Fruit fly (Drosophila melanogaster) whole organism, embryonic: ENCODE results near the gene yrt.

Experiments used
- Atf6 ChIP-seq: fragments of 200-800 bp; sonication (Bioruptor generic); IDR thresholded peaks from 2 replicates; pipeline ENCODE4 v1.3.6; 2022; ENCODE audit warnings: missing biosample characterization, missing genetic modification characterization
- CG10267 ChIP-seq: fragments of 200-800 bp; sonication (Bioruptor generic); optimal IDR thresholded peaks from 2 replicates; lab custom pipeline; 2018; ENCODE audit warnings: missing biosample characterization, mild to moderate bottlenecking, missing genetic modification characterization, moderate library complexity
- CG10321 ChIP-seq: fragments of 200-800 bp; sonication (Bioruptor generic); IDR thresholded peaks from 2 replicates; pipeline ENCODE4 v1.3.6; 2022; ENCODE audit warnings: missing biosample characterization, missing genetic modification characterization
- CG10654 ChIP-seq: fragments of 200-800 bp; sonication (Bioruptor generic); optimal IDR thresholded peaks from 2 replicates; lab custom pipeline; 2016; ENCODE audit warnings: missing biosample characterization, missing genetic modification characterization
- CG12659 ChIP-seq: fragments of 200-800 bp; sonication (Bioruptor generic); optimal IDR thresholded peaks from 3 replicates; lab custom pipeline; 2017; ENCODE audit warnings: mild to moderate bottlenecking, missing biosample characterization, missing genetic modification reagents, missing genetic modification characterization
- CG12769 ChIP-seq: fragments of 200-800 bp; sonication (Bioruptor generic); optimal IDR thresholded peaks from 2 replicates; lab custom pipeline; 2019; ENCODE audit warnings: missing biosample characterization, mild to moderate bottlenecking, missing genetic modification characterization, moderate library complexity
- CG1602 ChIP-seq: fragments of 200-800 bp; sonication (Bioruptor generic); optimal IDR thresholded peaks from 3 replicates; lab custom pipeline; 2016; ENCODE audit warnings: missing biosample characterization, missing genetic modification characterization
- CG1603 ChIP-seq: fragments of 200-800 bp; sonication (Bioruptor generic); optimal IDR thresholded peaks from 2 replicates; lab custom pipeline; 2019; ENCODE audit warnings: missing biosample characterization, mild to moderate bottlenecking, missing genetic modification characterization, moderate library complexity
- CG1647 ChIP-seq: fragments of 200-800 bp; sonication (Bioruptor generic); optimal IDR thresholded peaks from 3 replicates; lab custom pipeline; 2016; ENCODE audit warnings: missing biosample characterization, missing genetic modification characterization
- CG17912 ChIP-seq: fragments of 200-800 bp; sonication (Bioruptor generic); optimal IDR thresholded peaks from 2 replicates; lab custom pipeline; 2018; ENCODE audit warnings: missing biosample characterization, mild to moderate bottlenecking, missing genetic modification characterization
- CG30431 ChIP-seq: fragments of 200-800 bp; sonication (Bioruptor generic); optimal IDR thresholded peaks from 2 replicates; lab custom pipeline; 2017; ENCODE audit warnings: missing biosample characterization, missing genetic modification characterization
- CG4404 ChIP-seq: fragments of 200-800 bp; sonication (Bioruptor generic); IDR thresholded peaks from 2 replicates; pipeline ENCODE4 v1.3.6; 2022; ENCODE audit warnings: missing biosample characterization, missing genetic modification characterization
- CG4424 ChIP-seq: fragments of 200-800 bp; sonication (Bioruptor generic); optimal IDR thresholded peaks from 3 replicates; lab custom pipeline; 2016; ENCODE audit warnings: missing biosample characterization, missing genetic modification characterization
- CG6654 ChIP-seq: fragments of 200-800 bp; sonication (Bioruptor generic); optimal IDR thresholded peaks from 2 replicates; lab custom pipeline; 2017; ENCODE audit warnings: missing biosample characterization, mild to moderate bottlenecking, missing genetic modification characterization
- CG6854 ChIP-seq: fragments of 200-800 bp; sonication (Bioruptor generic); optimal IDR thresholded peaks from 3 replicates; lab custom pipeline; 2017; ENCODE audit warnings: missing biosample characterization, mild to moderate bottlenecking, missing genetic modification characterization
- CG7928 ChIP-seq: fragments of 200-800 bp; sonication (Bioruptor generic); optimal IDR thresholded peaks from 2 replicates; lab custom pipeline; 2017; ENCODE audit warnings: missing biosample characterization, mild to moderate bottlenecking, missing genetic modification characterization
- Camta ChIP-seq: fragments of 200-800 bp; sonication (Bioruptor generic); optimal IDR thresholded peaks from 2 replicates; lab custom pipeline; 2016; ENCODE audit warnings: missing biosample characterization, missing genetic modification characterization
- Dfd ChIP-seq, 2 experiments: fragments of >200 bp; optimal IDR thresholded peaks; 2 replicates each; lab custom pipeline; 2017; ENCODE audit warnings: missing biosample characterization in 2 of 2, missing genetic modification characterization in 2 of 2
- Dref ChIP-seq: fragments of 200-800 bp; sonication (Bioruptor generic); IDR thresholded peaks from 2 replicates; pipeline ENCODE4 v1.3.6; 2022; ENCODE audit warnings: missing biosample characterization, missing genetic modification characterization
- Elba2 ChIP-seq: fragments of 200-800 bp; sonication (Bioruptor generic); optimal IDR thresholded peaks from 3 replicates; lab custom pipeline; 2016; ENCODE audit warnings: missing biosample characterization, missing genetic modification characterization
- GATAe ChIP-seq: fragments of 200-800 bp; sonication (Bioruptor generic); conservative IDR thresholded peaks from 2 replicates; pipeline ENCODE4 v1.3.6; 2022; ENCODE audit warnings: missing biosample characterization, missing genetic modification characterization
- Gug ChIP-seq: fragments of 200-800 bp; sonication (Bioruptor generic); IDR thresholded peaks from 4 replicates; pipeline ENCODE4 v1.3.6; 2022; ENCODE audit warnings: missing biosample characterization, missing genetic modification characterization
- HLHmδ ChIP-seq: fragments of 200-800 bp; sonication (Bioruptor generic); optimal IDR thresholded peaks from 2 replicates; lab custom pipeline; 2018; ENCODE audit warnings: missing biosample characterization, mild to moderate bottlenecking, missing genetic modification characterization, moderate library complexity
- HmgD ChIP-seq: fragments of 200-800 bp; sonication (Bioruptor generic); optimal IDR thresholded peaks from 3 replicates; lab custom pipeline; 2016; ENCODE audit warnings: missing biosample characterization, missing genetic modification characterization
- Lpt ChIP-seq: fragments of >200 bp; optimal IDR thresholded peaks from 2 replicates; lab custom pipeline; 2018; ENCODE audit warnings: missing biosample characterization, missing genetic modification characterization
- MBD-R2 ChIP-seq: fragments of 200-800 bp; sonication (Bioruptor generic); IDR thresholded peaks from 2 replicates; pipeline ENCODE4 v1.3.6; 2022; ENCODE audit warnings: missing biosample characterization, missing genetic modification characterization
- Mad ChIP-seq: fragments of 200-800 bp; sonication (Bioruptor generic); optimal IDR thresholded peaks from 2 replicates; lab custom pipeline; 2016; ENCODE audit warnings: missing biosample characterization, missing genetic modification characterization
- NC2β ChIP-seq: fragments of 200-800 bp; sonication (Bioruptor generic); optimal IDR thresholded peaks from 2 replicates; lab custom pipeline; 2016; ENCODE audit warnings: missing biosample characterization, missing genetic modification characterization
- Neu2 ChIP-seq: fragments of 200-800 bp; sonication (Bioruptor generic); optimal IDR thresholded peaks from 3 replicates; lab custom pipeline; 2016; ENCODE audit warnings: missing biosample characterization, missing genetic modification characterization, borderline replicate concordance
- Opbp ChIP-seq: fragments of 200-800 bp; sonication (Bioruptor generic); IDR thresholded peaks from 3 replicates; pipeline ENCODE4 v1.3.6; 2022; ENCODE audit warnings: missing biosample characterization, missing genetic modification characterization; ENCODE audit not compliant: partially characterized antibody
- Optix ChIP-seq: fragments of 200-800 bp; sonication (Bioruptor generic); IDR thresholded peaks from 3 replicates; pipeline ENCODE4 v1.3.6; 2022; ENCODE audit warnings: missing biosample characterization, missing genetic modification characterization
- Side ChIP-seq: fragments of 200-800 bp; sonication (Bioruptor generic); optimal IDR thresholded peaks from 2 replicates; lab custom pipeline; 2016; ENCODE audit warnings: missing biosample characterization, missing genetic modification characterization
- az2 ChIP-seq: fragments of 200-800 bp; sonication (Bioruptor generic); optimal IDR thresholded peaks from 3 replicates; lab custom pipeline; 2016; ENCODE audit warnings: missing biosample characterization, missing genetic modification characterization
- cg ChIP-seq: fragments of 200-800 bp; sonication (Bioruptor generic); optimal IDR thresholded peaks from 3 replicates; lab custom pipeline; 2019; ENCODE audit warnings: missing biosample characterization, mild to moderate bottlenecking, missing genetic modification characterization, moderate library complexity
- ci ChIP-seq: fragments of 200-800 bp; sonication (Bioruptor generic); IDR thresholded peaks from 3 replicates; pipeline ENCODE4 v1.3.6; 2022; ENCODE audit warnings: missing biosample characterization, missing genetic modification characterization
- cwo ChIP-seq: fragments of 200-800 bp; sonication (Bioruptor generic); optimal IDR thresholded peaks from 3 replicates; lab custom pipeline; 2017; ENCODE audit warnings: missing biosample characterization, missing genetic modification characterization, mild to moderate bottlenecking, moderate library complexity, missing genetic modification reagents
- dati ChIP-seq: fragments of 200-800 bp; sonication (Bioruptor generic); IDR thresholded peaks from 2 replicates; pipeline ENCODE4 v1.3.6; 2022; ENCODE audit warnings: missing biosample characterization, missing genetic modification characterization
- exex ChIP-seq: fragments of 200-800 bp; sonication (Bioruptor generic); optimal IDR thresholded peaks from 4 replicates; lab custom pipeline; 2018; ENCODE audit warnings: missing biosample characterization, mild to moderate bottlenecking, missing genetic modification characterization, moderate library complexity
- fd3F ChIP-seq: fragments of 200-800 bp; sonication (Bioruptor generic); optimal IDR thresholded peaks from 2 replicates; lab custom pipeline; 2018; ENCODE audit warnings: missing biosample characterization, mild to moderate bottlenecking, missing genetic modification characterization, moderate library complexity
- gcm ChIP-seq: fragments of 200-800 bp; sonication (Bioruptor generic); optimal IDR thresholded peaks from 2 replicates; lab custom pipeline; 2019; ENCODE audit warnings: missing biosample characterization, mild to moderate bottlenecking, missing genetic modification characterization, moderate library complexity
- h ChIP-seq: fragments of >200 bp; optimal IDR thresholded peaks from 2 replicates; lab custom pipeline; 2017
- jumu ChIP-seq: fragments of 200-800 bp; sonication (Bioruptor generic); optimal IDR thresholded peaks from 3 replicates; lab custom pipeline; 2016; ENCODE audit warnings: missing biosample characterization, missing genetic modification characterization
- pros ChIP-seq: fragments of 200-800 bp; sonication (Bioruptor generic); optimal IDR thresholded peaks from 3 replicates; lab custom pipeline; 2019; ENCODE audit warnings: missing biosample characterization, mild to moderate bottlenecking, missing genetic modification characterization, moderate library complexity
- ranshi ChIP-seq: fragments of 200-800 bp; sonication (Bioruptor generic); IDR thresholded peaks from 2 replicates; pipeline ENCODE4 v1.3.6; 2022; ENCODE audit warnings: missing biosample characterization, missing genetic modification characterization
- salm ChIP-seq: fragments of 200-800 bp; sonication (Bioruptor generic); optimal IDR thresholded peaks from 2 replicates; lab custom pipeline; 2018; ENCODE audit warnings: missing biosample characterization, mild to moderate bottlenecking, missing genetic modification characterization
- sc ChIP-seq, 3 experiments: fragments of >200 bp in 2 of 3; fragments of 200-800 bp in 1 of 3; sonication (Bioruptor generic) in 1 of 3; optimal IDR thresholded peaks; 2 replicates in 2 of 3; 3 replicates in 1 of 3; lab custom pipeline; 2017; ENCODE audit warnings: mild to moderate bottlenecking in 1 of 3, missing biosample characterization in 1 of 3, missing genetic modification characterization in 1 of 3, missing genetic modification reagents in 1 of 3
- sug ChIP-seq: fragments of 200-800 bp; optimal IDR thresholded peaks from 2 replicates; lab custom pipeline; 2019; ENCODE audit warnings: missing biosample characterization, mild to moderate bottlenecking, missing genetic modification characterization, moderate library complexity
- tgo ChIP-seq: fragments of 200-800 bp; sonication (Bioruptor generic); IDR thresholded peaks from 3 replicates; pipeline ENCODE4 v1.3.6; 2022; ENCODE audit warnings: missing biosample characterization, missing genetic modification characterization
- trh ChIP-seq: fragments of 200-800 bp; sonication (Bioruptor generic); optimal IDR thresholded peaks from 2 replicates; lab custom pipeline; 2016; ENCODE audit warnings: missing biosample characterization, missing genetic modification characterization
- zf30C ChIP-seq: fragments of 200-800 bp; sonication (Bioruptor generic); optimal IDR thresholded peaks from 3 replicates; lab custom pipeline; 2018; ENCODE audit warnings: missing biosample characterization, mild to moderate bottlenecking, missing genetic modification characterization
- zfh2 ChIP-seq: fragments of 200-800 bp; sonication (Bioruptor generic); optimal IDR thresholded peaks from 2 replicates; lab custom pipeline; 2016; ENCODE audit warnings: missing biosample characterization, missing genetic modification characterization

yrt gene

dm6 chr3R:13433623-13434022, 1.2 kb downstream of the yrt start (continued):
- 0 out of 2 replicates have a peak, but pooled peaks have one; percentile 27 for TF ChIP-seq ranshi
- no peak for TF ChIP-seq h
- peak; percentile 64 for TF ChIP-seq CG10654
- peak; percentile 9; the same call in 1 of the 2 replicates for TF ChIP-seq MBD-R2
- TF ChIP-seq zfh2 = peak; percentile 31
- TF ChIP-seq dati = no peak; the same call in 1 of the 2 replicates
- peak; percentile 91 for TF ChIP-seq ci
- TF ChIP-seq CG17912 (GFP tag; lab: Kevin White, UChicago) = no peak
- no peak for TF ChIP-seq pros
- no peak for TF ChIP-seq Opbp (GFP tag; lab: Robert Waterston, UW)
- TF ChIP-seq CG10321 (GFP tag; lab: Robert Waterston, UW) = peak; percentile 62; the same call in 1 of the 2 replicates
- peak; percentile 3 for TF ChIP-seq NC2β
- no peak for TF ChIP-seq Elba2
- peak; percentile 62 for TF ChIP-seq CG30431 (GFP tag; lab: Kevin White, UChicago)
- no peak for TF ChIP-seq Dfd (GFP tag; optimal IDR thresholded peaks at IDR 0.05; lab: Kevin White, UChicago)
- TF ChIP-seq sug (tag; lab: Kevin White, UChicago) = peak; percentile 67
- TF ChIP-seq Side (GFP tag; lab: Kevin White, UChicago) = peak; percentile 44
- TF ChIP-seq HLHmδ (GFP tag; lab: Kevin White, UChicago) = no peak
- TF ChIP-seq Atf6 (GFP tag; lab: Robert Waterston, UW) = peak; percentile 85
- peak; percentile 89 for TF ChIP-seq gcm (GFP tag; lab: Kevin White, UChicago)
- peak; percentile 91 for TF ChIP-seq fd3F (GFP tag; lab: Kevin White, UChicago)
- TF ChIP-seq trh (GFP tag; lab: Kevin White, UChicago) = peak; percentile 60
- TF ChIP-seq CG12769 (tag; lab: Kevin White, UChicago) = peak; percentile 82
- TF ChIP-seq tgo = peak; percentile 66; the same call in 2 of the 3 replicates
- TF ChIP-seq Gug (GFP tag; lab: Robert Waterston, UW) = no peak
- no peak for TF ChIP-seq Optix
- TF ChIP-seq CG7928 = no peak
- peak; percentile 81 for TF ChIP-seq salm
- TF ChIP-seq Lpt = no peak
- TF ChIP-seq Neu2 (GFP tag; lab: Kevin White, UChicago) = no peak
- TF ChIP-seq CG12659 = peak; percentile 87
- no peak for TF ChIP-seq HmgD (GFP tag; lab: Kevin White, UChicago)
- TF ChIP-seq Camta = peak; percentile 61
- peak; percentile 69 for TF ChIP-seq CG6854 (GFP tag; lab: Kevin White, UChicago)
- TF ChIP-seq cg (GFP tag; lab: Kevin White, UChicago) = no peak
- TF ChIP-seq az2 (GFP tag; lab: Kevin White, UChicago) = peak; percentile 84
- no peak for TF ChIP-seq jumu (GFP tag; lab: Kevin White, UChicago)
- TF ChIP-seq CG4404 (GFP tag; lab: Robert Waterston, UW) = 0 out of 2 replicates have a peak, but pooled peaks have one; percentile 35
- TF ChIP-seq CG1602 = peak; percentile 71
- TF ChIP-seq sc (optimal IDR thresholded peaks at IDR 0.05; lab: Kevin White, UChicago) = no peak
- TF ChIP-seq sc (GFP tag; optimal IDR thresholded peaks at IDR 0.05; lab: Kevin White, UChicago) = peak; percentile 64
- TF ChIP-seq zf30C (GFP tag; lab: Kevin White, UChicago) = no peak
- no peak for TF ChIP-seq GATAe (GFP tag; lab: Robert Waterston, UW)
- TF ChIP-seq cwo = peak; percentile 44
- no peak for TF ChIP-seq CG1647 (GFP tag; lab: Kevin White, UChicago)
- peak; percentile 73 for TF ChIP-seq CG4424 (GFP tag; lab: Kevin White, UChicago)
- peak; percentile 75 for TF ChIP-seq CG10267 (tag; lab: Kevin White, UChicago)
- peak; percentile 73 for TF ChIP-seq CG1603 (tag; lab: Kevin White, UChicago)
- TF ChIP-seq Dref (GFP tag; lab: Robert Waterston, UW) = no peak
- peak; percentile 2 for TF ChIP-seq CG6654 (GFP tag; lab: Kevin White, UChicago)
- TF ChIP-seq Mad = peak; percentile 51
- peak; percentile 22 for TF ChIP-seq exex (tag; lab: Kevin White, UChicago)
